Worm (Caenorhabditis elegans): ENCODE results near the gene W03G11.3.

DNA sequence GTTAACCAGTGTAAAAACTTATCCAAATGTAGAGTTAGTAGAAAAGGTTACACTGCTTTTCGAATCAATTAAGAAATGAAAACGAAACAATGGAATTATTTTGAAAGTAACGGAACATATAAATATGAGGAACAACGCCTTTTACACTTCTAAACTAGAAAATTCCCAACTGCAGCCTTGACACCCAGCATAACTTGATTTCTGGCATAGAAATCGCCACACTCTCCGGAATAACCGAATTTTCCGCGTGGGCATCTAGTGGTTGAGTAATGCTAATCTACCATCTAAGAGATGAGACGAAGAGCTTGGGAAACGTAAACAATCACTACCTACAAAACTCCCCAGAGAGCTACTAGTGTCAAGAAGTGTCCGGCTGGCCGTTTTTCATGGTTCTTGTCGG is 22.4 kb downstream of the W03G11.3 start:
- TF ChIP-seq unc-62 (GFP tag; optimal IDR thresholded peaks at IDR 0.05) (no peak), nhr-28 (tag; optimal IDR thresholded peaks at IDR 0.05) (no peak), nhr-76 (tag; optimal IDR thresholded peaks at IDR 0.05) (no peak), jun-1 (tag; optimal IDR thresholded peaks at IDR 0.05) (no peak), nhr-23 (tag; optimal IDR thresholded peaks at IDR 0.05) (no peak), ceh-82 (tag; optimal IDR thresholded peaks at IDR 0.05) (no peak), tbx-2 (tag; optimal IDR thresholded peaks at IDR 0.05) (no peak), elt-3 (tag; optimal IDR thresholded peaks at IDR 0.05) (no peak), ama-1 (optimal IDR thresholded peaks at IDR 0.05) (no peak), ztf-4 (tag; optimal IDR thresholded peaks at IDR 0.05) (no peak), nhr-12 (tag; optimal IDR thresholded peaks at IDR 0.05) (no peak)
